Fruit fly (Drosophila melanogaster) S2 (cell line): Measurements from ENCODE around the gene Rdh.
A peak's percentile ranks its signal among the peaks of the same experiment; 100 is the strongest.

Source experiments
- CG8478 ChIP-seq: fragments of >200 bp; optimal IDR thresholded peaks from 2 replicates; lab custom pipeline; 2018
- CTCF ChIP-seq, 2 experiments: fragments of >200 bp; optimal IDR thresholded peaks; 2 replicates each; lab custom pipeline; 2018

DNA sequence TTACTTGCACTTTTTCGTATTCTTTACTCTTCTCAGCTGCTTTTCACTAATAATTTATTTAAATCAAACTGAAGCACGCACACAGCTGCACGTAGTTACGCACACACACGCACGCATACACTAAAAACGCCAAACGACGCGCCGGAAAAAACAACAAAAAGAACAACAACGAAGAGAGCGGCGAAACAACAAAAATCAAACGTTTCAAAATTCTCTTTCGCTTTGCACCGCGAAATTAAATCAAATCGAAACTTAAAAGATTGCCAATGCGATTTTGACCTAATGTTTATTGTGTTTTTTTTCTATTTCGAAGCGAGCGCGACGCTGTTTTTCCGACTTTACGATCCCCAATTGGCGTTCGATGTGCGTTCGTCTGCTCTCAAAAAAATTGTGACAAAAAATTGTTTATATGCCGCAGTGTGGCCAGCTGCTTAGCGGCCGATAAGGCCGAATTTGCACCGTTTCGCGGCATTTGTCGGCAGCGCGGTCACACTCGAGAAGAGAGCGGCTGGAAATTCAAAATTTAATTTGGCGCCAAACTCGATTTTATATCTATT is 37.6 kb upstream of the Rdh start:
- TF ChIP-seq CG8478, result no peak
- peak in 1 of 2 experiments; percentile 37 for TF ChIP-seq CTCF (optimal IDR thresholded peaks at IDR 0.05; lab: Kevin White, UChicago)
